Worm (Caenorhabditis elegans): ENCODE results near the gene ZC395.5.

Gene ZC395.5

ce11 chrIII:5264813-5265212, 2.8 kb upstream of the ZC395.5 start, which contains the start of gene gro-1:
gro-1 (plus strand) TSS chrIII:5265113.
- TF ChIP-seq unc-62 (GFP tag; optimal IDR thresholded peaks at IDR 0.05 in 1 of 2) (peak in 1 of 2 experiments; percentile 17), unc-62 (tag; optimal IDR thresholded peaks at IDR 0.05) (no peak), nhr-6 (tag; optimal IDR thresholded peaks at IDR 0.05) (no peak)

- TF ChIP-seq dve-1 (tag; optimal IDR thresholded peaks at IDR 0.05; ENCODE audit: insufficient read depth), result peak; percentile 62
- no peak for TF ChIP-seq ceh-32 (tag; optimal IDR thresholded peaks at IDR 0.05; ENCODE audit: poor library complexity)
- TF ChIP-seq mep-1 (tag; optimal IDR thresholded peaks at IDR 0.05), result peak; percentile 38
- no peak for TF ChIP-seq daf-16 (GFP tag; optimal IDR thresholded peaks at IDR 0.05)
- peak; percentile 64 for TF ChIP-seq daf-16 (tag; optimal IDR thresholded peaks at IDR 0.05)
- TF ChIP-seq nhr-77 (tag; optimal IDR thresholded peaks at IDR 0.05), result peak; percentile 83
Observed at ce11 chrIII:5268486-5268885, 838 bp downstream of the ZC395.5 start.

ce11 chrIII:5269814-5270213, 2.2 kb downstream of the ZC395.5 start, which contains the start of gene ZC395.4:
ZC395.4 (plus strand) TSS chrIII:5270114.
- TF ChIP-seq ceh-28 (tag; optimal IDR thresholded peaks at IDR 0.05), result no peak
- TF ChIP-seq set-16 (GFP tag; IDR thresholded peaks at IDR 0.05), result no peak
- no peak for TF ChIP-seq saeg-2 (GFP tag; IDR thresholded peaks at IDR 0.05)
- TF ChIP-seq ZK546.5 (tag; optimal IDR thresholded peaks at IDR 0.05), result no peak
- no peak for TF ChIP-seq cey-2 (tag; optimal IDR thresholded peaks at IDR 0.05; ENCODE audit: borderline replicate concordance, insufficient read depth)
- TF ChIP-seq pha-4 (GFP tag; IDR thresholded peaks at IDR 0.05), result no peak
- TF ChIP-seq pha-4 (tag; optimal IDR thresholded peaks at IDR 0.05), result no peak
- TF ChIP-seq zag-1 (tag; optimal IDR thresholded peaks at IDR 0.05), result no peak
- no peak for TF ChIP-seq nhr-48 (tag; optimal IDR thresholded peaks at IDR 0.05)
- TF ChIP-seq lin-39 (tag; optimal IDR thresholded peaks at IDR 0.05), result no peak

ce11 chrIII:5273396-5273857, 5.8 kb downstream of the ZC395.5 start, which contains the start of gene ztf-8:
ztf-8 (minus strand) TSS chrIII:5273471.
- TF ChIP-seq fkh-10 (GFP tag; optimal IDR thresholded peaks at IDR 0.05) (no peak), pqm-1 (tag; optimal IDR thresholded peaks at IDR 0.05) (no peak), hlh-30 (tag; optimal IDR thresholded peaks at IDR 0.05; ENCODE audit: insufficient read depth) (no peak), madf-9 (GFP tag; conservative IDR thresholded peaks at IDR 0.05) (no peak), daf-12 (tag; optimal IDR thresholded peaks at IDR 0.05) (no peak), R02D3.7 (tag; optimal IDR thresholded peaks at IDR 0.05) (no peak), Y5F2A.4 (GFP tag; optimal IDR thresholded peaks at IDR 0.05) (no peak), nhr-41 (GFP tag; IDR thresholded peaks at IDR 0.05) (no peak), spr-3 (GFP tag; optimal IDR thresholded peaks at IDR 0.05) (peak; percentile 10), snpc-1.2 (GFP tag; IDR thresholded peaks at IDR 0.05) (no peak), hif-1 (tag; optimal IDR thresholded peaks at IDR 0.05) (no peak), nhr-11 (tag; optimal IDR thresholded peaks at IDR 0.05) (no peak), mdt-29 (GFP tag; IDR thresholded peaks at IDR 0.05) (no peak), pha-4 (GFP tag; IDR thresholded peaks at IDR 0.05) (peak; percentile 43; the same call in 1 of the 2 replicates), pha-4 (tag; optimal IDR thresholded peaks at IDR 0.05) (no peak), aly-2 (tag; optimal IDR thresholded peaks at IDR 0.05) (no peak), D1046.2 (GFP tag; IDR thresholded peaks at IDR 0.05) (no peak), Y75B8A.6 (GFP tag; IDR thresholded peaks at IDR 0.05) (peak; percentile 54; the same call in 1 of the 2 replicates), lim-7 (GFP tag; IDR thresholded peaks at IDR 0.05) (no peak), dve-1 (tag; optimal IDR thresholded peaks at IDR 0.05; ENCODE audit: insufficient read depth) (peak; percentile 11), lsy-2 (tag; optimal IDR thresholded peaks at IDR 0.05) (peak in 1 of 2 experiments; percentile 49), daf-8 (GFP tag; IDR thresholded peaks at IDR 0.05) (no peak), daf-16 (GFP tag; optimal IDR thresholded peaks at IDR 0.05) (no peak), daf-16 (tag; optimal IDR thresholded peaks at IDR 0.05) (peak; percentile 0), mxl-2 (GFP tag; conservative IDR thresholded peaks at IDR 0.05) (no peak), F10B5.3 (tag; optimal IDR thresholded peaks at IDR 0.05) (no peak), hmg-1.1 (GFP tag; IDR thresholded peaks at IDR 0.05) (0 out of 2 replicates have a peak, but pooled peaks have one; percentile 21), ZK546.5 (tag; optimal IDR thresholded peaks at IDR 0.05) (no peak), lin-1 (GFP tag; IDR thresholded peaks at IDR 0.05) (0 out of 2 replicates have a peak, but pooled peaks have one; percentile 36), T20F7.1 (GFP tag; optimal IDR thresholded peaks at IDR 0.05) (peak; percentile 3), aha-1 (tag) (peak; percentile 19), lin-13 (GFP tag; optimal IDR thresholded peaks at IDR 0.05) (no peak), ZK337.2 (GFP tag; IDR thresholded peaks at IDR 0.05) (no peak)

All from whole organism, L4 larva.